Fruit fly (Drosophila melanogaster) whole organism, embryonic: ENCODE results near the gene Pif1B.

Source experiments
- Awh ChIP-seq: fragments of 200-800 bp; sonication (Bioruptor generic); IDR thresholded peaks from 2 replicates; pipeline ENCODE4, ENCODE4 v1.3.6; 2022; ENCODE audit warnings: missing biosample characterization, missing genetic modification characterization
- Bdp1 ChIP-seq: fragments of 200-800 bp; sonication (Bioruptor generic); optimal IDR thresholded peaks from 3 replicates; lab custom pipeline; 2016; ENCODE audit warnings: missing biosample characterization, missing genetic modification characterization
- CG12071 ChIP-seq: fragments of 200-800 bp; sonication (Bioruptor generic); optimal IDR thresholded peaks from 3 replicates; lab custom pipeline; 2018; ENCODE audit warnings: missing biosample characterization, mild to moderate bottlenecking, missing genetic modification characterization
- CG12391 ChIP-seq: fragments of 200-800 bp; sonication (Bioruptor generic); optimal IDR thresholded peaks from 3 replicates; lab custom pipeline; 2018; ENCODE audit warnings: missing biosample characterization, mild to moderate bottlenecking, missing genetic modification characterization, moderate library complexity
- CG13624 ChIP-seq: fragments of 200-800 bp; sonication (Bioruptor generic); optimal IDR thresholded peaks from 2 replicates; lab custom pipeline; 2016; ENCODE audit warnings: missing biosample characterization, missing genetic modification characterization
- CG14965 ChIP-seq: fragments of 200-800 bp; sonication (Bioruptor generic); optimal IDR thresholded peaks from 2 replicates; lab custom pipeline; 2016; ENCODE audit warnings: missing biosample characterization, missing genetic modification characterization, borderline replicate concordance
- CG15696 ChIP-seq: fragments of 200-800 bp; sonication (Bioruptor generic); optimal IDR thresholded peaks from 2 replicates; lab custom pipeline; 2019; ENCODE audit warnings: missing biosample characterization, mild to moderate bottlenecking, missing genetic modification characterization, moderate library complexity
- CG17912 ChIP-seq: fragments of 200-800 bp; sonication (Bioruptor generic); optimal IDR thresholded peaks from 2 replicates; lab custom pipeline; 2018; ENCODE audit warnings: missing biosample characterization, mild to moderate bottlenecking, missing genetic modification characterization
- CG30020 ChIP-seq: fragments of 200-800 bp; optimal IDR thresholded peaks from 2 replicates; lab custom pipeline; 2019; ENCODE audit warnings: missing biosample characterization, mild to moderate bottlenecking, missing genetic modification characterization, moderate library complexity
- CG3065 ChIP-seq: fragments of 200-800 bp; sonication (Bioruptor generic); optimal IDR thresholded peaks from 2 replicates; lab custom pipeline; 2016; ENCODE audit warnings: missing biosample characterization, missing genetic modification characterization
- CG31224 ChIP-seq: fragments of 200-800 bp; sonication (Bioruptor generic); IDR thresholded peaks from 2 replicates; pipeline ENCODE4 v1.3.6; 2022; ENCODE audit warnings: missing biosample characterization, missing genetic modification characterization
- CG3847 ChIP-seq: fragments of 200-800 bp; sonication (Bioruptor generic); IDR thresholded peaks from 2 replicates; pipeline ENCODE4 v1.3.6; 2022; ENCODE audit warnings: missing biosample characterization, missing genetic modification characterization
- CG4424 ChIP-seq: fragments of 200-800 bp; sonication (Bioruptor generic); optimal IDR thresholded peaks from 3 replicates; lab custom pipeline; 2016; ENCODE audit warnings: missing biosample characterization, missing genetic modification characterization
- CG9609 ChIP-seq: fragments of 200-800 bp; sonication (Bioruptor generic); optimal IDR thresholded peaks from 3 replicates; lab custom pipeline; 2016; ENCODE audit warnings: missing biosample characterization, missing genetic modification characterization
- Chrac-16 ChIP-seq: fragments of 200-800 bp; sonication (Bioruptor generic); optimal IDR thresholded peaks from 3 replicates; lab custom pipeline; 2016; ENCODE audit warnings: missing biosample characterization, missing genetic modification characterization
- Dbx ChIP-seq: fragments of 200-800 bp; sonication (Bioruptor generic); IDR thresholded peaks from 3 replicates; pipeline ENCODE4 v1.3.6; 2022; ENCODE audit warnings: missing biosample characterization, missing genetic modification characterization
- Dek ChIP-seq: fragments of 200-800 bp; sonication (Bioruptor generic); optimal IDR thresholded peaks from 3 replicates; lab custom pipeline; 2019; ENCODE audit warnings: missing biosample characterization, mild to moderate bottlenecking, missing genetic modification characterization, moderate library complexity
- Dfd ChIP-seq, 2 experiments: fragments of >200 bp; optimal IDR thresholded peaks; 2 replicates each; lab custom pipeline; 2017; ENCODE audit warnings: missing biosample characterization in 2 of 2, missing genetic modification characterization in 2 of 2
- Eip74EF ChIP-seq, 2 experiments: fragments of 200-800 bp in 1 of 2; fragments of >200 bp in 1 of 2; sonication (Bioruptor generic) in 1 of 2; optimal IDR thresholded peaks; 2 replicates each; lab custom pipeline; 2017 to 2019; ENCODE audit warnings: missing biosample characterization in 2 of 2, missing genetic modification characterization in 2 of 2, mild to moderate bottlenecking in 1 of 2, moderate library complexity in 1 of 2
- Elba2 ChIP-seq: fragments of 200-800 bp; sonication (Bioruptor generic); optimal IDR thresholded peaks from 3 replicates; lab custom pipeline; 2016; ENCODE audit warnings: missing biosample characterization, missing genetic modification characterization
- Fer1 ChIP-seq: fragments of 200-800 bp; sonication (Bioruptor generic); optimal IDR thresholded peaks from 2 replicates; lab custom pipeline; 2017; ENCODE audit warnings: missing biosample characterization, mild to moderate bottlenecking, missing genetic modification characterization
- Fer2 ChIP-seq: fragments of 200-800 bp; sonication (Bioruptor generic); optimal IDR thresholded peaks from 2 replicates; lab custom pipeline; 2018; ENCODE audit warnings: missing biosample characterization, mild to moderate bottlenecking, missing genetic modification characterization, moderate library complexity
- H2.0 ChIP-seq: fragments of 200-800 bp; sonication (Bioruptor generic); IDR thresholded peaks from 2 replicates; pipeline ENCODE4 v1.3.6; 2022; ENCODE audit warnings: missing biosample characterization, missing genetic modification characterization
- MBD-R2 ChIP-seq: fragments of 200-800 bp; sonication (Bioruptor generic); IDR thresholded peaks from 2 replicates; pipeline ENCODE4 v1.3.6; 2022; ENCODE audit warnings: missing biosample characterization, missing genetic modification characterization
- Opbp ChIP-seq: fragments of 200-800 bp; sonication (Bioruptor generic); IDR thresholded peaks from 3 replicates; pipeline ENCODE4 v1.3.6; 2022; ENCODE audit warnings: missing biosample characterization, missing genetic modification characterization; ENCODE audit not compliant: partially characterized antibody
- Ssrp ChIP-seq: fragments of 200-800 bp; sonication (Bioruptor generic); optimal IDR thresholded peaks from 2 replicates; lab custom pipeline; 2018; ENCODE audit warnings: missing biosample characterization, mild to moderate bottlenecking, missing genetic modification characterization, moderate library complexity
- Trl ChIP-seq, 3 experiments: fragments of >200 bp in 2 of 3; fragments of 200-800 bp in 1 of 3; sonication (Bioruptor generic) in 1 of 3; optimal IDR thresholded peaks; 2 replicates in 1 of 3; 3 replicates in 2 of 3; lab custom pipeline; 2016 to 2017; ENCODE audit warnings: missing biosample characterization in 1 of 3, missing genetic modification characterization in 1 of 3
- Xrp1 ChIP-seq: fragments of 200-800 bp; sonication (Bioruptor generic); IDR thresholded peaks from 2 replicates; pipeline ENCODE4 v1.3.6; 2022; ENCODE audit warnings: missing biosample characterization, missing genetic modification characterization
- ato ChIP-seq: fragments of 200-800 bp; sonication (Bioruptor generic); IDR thresholded peaks from 2 replicates; pipeline ENCODE4 v1.3.6; 2022; ENCODE audit warnings: missing biosample characterization, missing genetic modification characterization; ENCODE audit not compliant: partially characterized antibody
- bab2 ChIP-seq: fragments of 200-800 bp; sonication (Bioruptor generic); optimal IDR thresholded peaks from 2 replicates; lab custom pipeline; 2016; ENCODE audit warnings: missing biosample characterization, missing genetic modification characterization
- bowl ChIP-seq: fragments of 200-800 bp; sonication (Bioruptor generic); IDR thresholded peaks from 2 replicates; pipeline ENCODE4 v1.3.6; 2022; ENCODE audit warnings: missing biosample characterization, missing genetic modification characterization
- chif ChIP-seq, 2 experiments: fragments of 200-800 bp; sonication (Bioruptor generic); optimal IDR thresholded peaks; 3 replicates each; lab custom pipeline; 2016; ENCODE audit warnings: missing biosample characterization in 2 of 2, missing genetic modification characterization in 2 of 2
- crol ChIP-seq: fragments of 200-800 bp; sonication (Bioruptor generic); IDR thresholded peaks from 2 replicates; pipeline ENCODE4 v1.3.6; 2022; ENCODE audit warnings: missing biosample characterization, missing genetic modification characterization
- disco-r ChIP-seq: fragments of 200-800 bp; sonication (Bioruptor generic); optimal IDR thresholded peaks from 2 replicates; lab custom pipeline; 2016; ENCODE audit warnings: missing biosample characterization, missing genetic modification characterization
- ems ChIP-seq: fragments of 200-800 bp; sonication (Bioruptor generic); optimal IDR thresholded peaks from 3 replicates; lab custom pipeline; 2016; ENCODE audit warnings: missing biosample characterization, missing genetic modification characterization
- inv ChIP-seq: fragments of 200-800 bp; sonication (Bioruptor generic); IDR thresholded peaks from 2 replicates; pipeline ENCODE4 v1.3.6; 2022; ENCODE audit warnings: missing biosample characterization, missing genetic modification characterization; ENCODE audit not compliant: partially characterized antibody
- knrl ChIP-seq: fragments of 200-800 bp; sonication (Bioruptor generic); IDR thresholded peaks from 3 replicates; pipeline ENCODE4 v1.3.6; 2022; ENCODE audit warnings: missing biosample characterization, missing genetic modification characterization; ENCODE audit not compliant: partially characterized antibody
- maf-S ChIP-seq: fragments of 200-800 bp; sonication (Bioruptor generic); optimal IDR thresholded peaks from 2 replicates; lab custom pipeline; 2016; ENCODE audit warnings: missing biosample characterization, missing genetic modification characterization
- pho ChIP-seq: fragments of 200-800 bp; sonication (Bioruptor generic); optimal IDR thresholded peaks from 2 replicates; lab custom pipeline; 2016; ENCODE audit warnings: missing biosample characterization, missing genetic modification characterization
- pita ChIP-seq: fragments of 200-800 bp; sonication (Bioruptor generic); optimal IDR thresholded peaks from 2 replicates; lab custom pipeline; 2017; ENCODE audit warnings: missing biosample characterization, mild to moderate bottlenecking, missing genetic modification characterization
- prd ChIP-seq, 3 experiments: fragments of >200 bp in 2 of 3; fragments of 200-800 bp in 1 of 3; sonication (Bioruptor generic) in 1 of 3; optimal IDR thresholded peaks in 2 of 3; IDR thresholded peaks in 1 of 3; 2 replicates in 2 of 3; 3 replicates in 1 of 3; pipeline versions ENCODE4 v1.3.6 to Lab custom; 2017 to 2022; ENCODE audit warnings: missing biosample characterization in 1 of 3, missing genetic modification characterization in 1 of 3
- salm ChIP-seq: fragments of 200-800 bp; sonication (Bioruptor generic); optimal IDR thresholded peaks from 2 replicates; lab custom pipeline; 2018; ENCODE audit warnings: missing biosample characterization, mild to moderate bottlenecking, missing genetic modification characterization
- sc ChIP-seq, 3 experiments: fragments of >200 bp in 2 of 3; fragments of 200-800 bp in 1 of 3; sonication (Bioruptor generic) in 1 of 3; optimal IDR thresholded peaks; 2 replicates in 2 of 3; 3 replicates in 1 of 3; lab custom pipeline; 2017; ENCODE audit warnings: mild to moderate bottlenecking in 1 of 3, missing biosample characterization in 1 of 3, missing genetic modification characterization in 1 of 3, missing genetic modification reagents in 1 of 3
- shn ChIP-seq: fragments of 200-800 bp; sonication (Bioruptor generic); optimal IDR thresholded peaks from 3 replicates; lab custom pipeline; 2016; ENCODE audit warnings: missing biosample characterization, missing genetic modification characterization
- sna ChIP-seq: fragments of 200-800 bp; sonication (Bioruptor generic); IDR thresholded peaks from 2 replicates; pipeline ENCODE4 v1.3.6; 2022; ENCODE audit warnings: missing biosample characterization, missing genetic modification characterization; ENCODE audit not compliant: partially characterized antibody
- zen2 ChIP-seq: fragments of 200-800 bp; sonication (Bioruptor generic); IDR thresholded peaks from 3 replicates; pipeline ENCODE4 v1.3.6; 2022; ENCODE audit warnings: missing biosample characterization, missing genetic modification characterization; ENCODE audit not compliant: partially characterized antibody

Pif1B gene

DNA sequence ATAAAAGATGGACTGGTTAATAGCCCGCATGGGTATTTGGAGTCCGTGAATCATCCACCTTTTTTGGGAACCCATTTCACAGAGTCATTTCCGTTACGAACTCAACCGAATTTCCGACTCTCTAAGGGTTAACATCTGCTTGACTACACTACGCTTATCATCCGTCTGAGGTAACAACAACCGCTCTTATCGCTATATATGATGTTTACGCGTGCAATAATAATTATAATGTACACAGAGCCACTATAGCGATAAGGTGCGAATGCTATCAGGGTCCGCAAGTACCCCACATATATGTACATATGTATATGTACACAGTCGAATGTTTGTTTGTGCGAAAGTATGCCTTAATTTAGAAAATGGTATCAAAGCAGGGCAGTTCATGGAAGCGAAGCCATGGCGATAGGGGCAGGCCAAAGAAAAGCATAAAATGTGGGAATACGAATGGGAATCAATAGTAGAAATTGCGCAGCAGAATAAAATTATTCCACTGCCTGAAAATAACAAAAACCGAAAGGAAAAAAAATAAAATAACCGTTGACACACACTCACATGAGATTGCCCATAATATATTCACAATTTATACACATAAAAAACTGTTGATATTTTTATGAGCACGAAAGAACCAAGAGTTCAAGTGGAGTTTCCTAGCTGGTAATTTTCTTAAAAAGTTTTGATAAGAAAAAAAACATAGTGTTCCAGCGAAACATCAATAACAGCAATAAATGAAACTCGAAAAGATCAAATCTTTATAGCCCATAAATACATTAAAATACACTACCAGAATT, 9.6 kb upstream of the Pif1B start (continued):
- no peak for TF ChIP-seq pita (GFP tag; lab: Kevin White, UChicago)
- TF ChIP-seq CG12071 (GFP tag; lab: Kevin White, UChicago), result peak; percentile 98
- TF ChIP-seq Awh (GFP tag; lab: Robert Waterston, UW), result peak; percentile 94
- TF ChIP-seq disco-r, result peak; percentile 80
- TF ChIP-seq pho (GFP tag; lab: Kevin White, UChicago), result peak; percentile 73
- TF ChIP-seq Chrac-16 (GFP tag; lab: Kevin White, UChicago), result no peak
- no peak for TF ChIP-seq Elba2
- TF ChIP-seq CG13624 (GFP tag; lab: Kevin White, UChicago), result peak; percentile 97
- peak; percentile 82 for TF ChIP-seq Bdp1 (GFP tag; lab: Kevin White, UChicago)
- peak; percentile 44 for TF ChIP-seq CG4424 (GFP tag; lab: Kevin White, UChicago)
- TF ChIP-seq CG30020, result no peak
- TF ChIP-seq MBD-R2, result peak; percentile 47; the same call in 1 of the 2 replicates
- TF ChIP-seq Fer2 (tag; lab: Kevin White, UChicago), result peak; percentile 76
- peak; percentile 53 for TF ChIP-seq CG12391 (tag; lab: Kevin White, UChicago)
- peak; percentile 88 for TF ChIP-seq Xrp1 (GFP tag; lab: Robert Waterston, UW)
- TF ChIP-seq H2.0 (GFP tag; lab: Robert Waterston, UW), result peak; percentile 36; the same call in 1 of the 2 replicates
- TF ChIP-seq CG3847 (GFP tag; lab: Robert Waterston, UW), result no peak
- TF ChIP-seq Trl (optimal IDR thresholded peaks at IDR 0.05; lab: Kevin White, UChicago), result no peak
- peak; percentile 41 for TF ChIP-seq Trl (GFP tag; optimal IDR thresholded peaks at IDR 0.05; lab: Kevin White, UChicago)
- peak; percentile 23 for TF ChIP-seq shn (GFP tag; lab: Kevin White, UChicago)
- peak; percentile 98 for TF ChIP-seq CG17912
- no peak for TF ChIP-seq ato
- peak; percentile 95 for TF ChIP-seq Fer1 (GFP tag; lab: Kevin White, UChicago)
- TF ChIP-seq Ssrp (tag; lab: Kevin White, UChicago), result no peak
- peak; percentile 67 for TF ChIP-seq CG14965
- peak; percentile 23 for TF ChIP-seq bab2
- no peak; the same call in 1 of the 2 replicates for TF ChIP-seq crol
- TF ChIP-seq CG3065 (GFP tag; lab: Kevin White, UChicago), result peak; percentile 71
- TF ChIP-seq salm (tag; lab: Kevin White, UChicago), result peak; percentile 95
- peak; percentile 47 for TF ChIP-seq maf-S (GFP tag; lab: Kevin White, UChicago)
- no peak for TF ChIP-seq inv (GFP tag; lab: Robert Waterston, UW)
- TF ChIP-seq Dbx (GFP tag; lab: Robert Waterston, UW), result peak; percentile 74
- no peak for TF ChIP-seq prd (optimal IDR thresholded peaks at IDR 0.05; lab: Kevin White, UChicago)
- peak; percentile 51; the same call in 2 of the 3 replicates for TF ChIP-seq prd (GFP tag; IDR thresholded peaks at IDR 0.05; lab: Robert Waterston, UW)
- TF ChIP-seq sna (GFP tag; lab: Robert Waterston, UW), result no peak
- TF ChIP-seq CG9609 (GFP tag; lab: Kevin White, UChicago), result peak; percentile 39
- TF ChIP-seq CG15696 (tag; lab: Kevin White, UChicago), result peak; percentile 89
- TF ChIP-seq bowl (GFP tag; lab: Robert Waterston, UW), result peak; percentile 67
- TF ChIP-seq CG31224 (GFP tag; lab: Robert Waterston, UW), result peak; percentile 64
- TF ChIP-seq knrl (GFP tag; lab: Robert Waterston, UW), result no peak
- no peak for TF ChIP-seq Dfd (GFP tag; optimal IDR thresholded peaks at IDR 0.05; lab: Kevin White, UChicago)
- TF ChIP-seq zen2 (GFP tag; lab: Robert Waterston, UW), result no peak
- TF ChIP-seq Opbp (GFP tag; lab: Robert Waterston, UW), result no peak
- TF ChIP-seq Eip74EF (GFP tag; optimal IDR thresholded peaks at IDR 0.05; lab: Kevin White, UChicago), result peak in 1 of 2 experiments; percentile 65
- peak; percentile 77 for TF ChIP-seq ems (GFP tag; lab: Kevin White, UChicago)
- TF ChIP-seq chif (GFP tag; optimal IDR thresholded peaks at IDR 0.05; lab: Kevin White, UChicago), result peak; percentile 54 to 68
- TF ChIP-seq Dek (tag; lab: Kevin White, UChicago), result peak; percentile 65
- no peak for TF ChIP-seq sc (optimal IDR thresholded peaks at IDR 0.05; lab: Kevin White, UChicago)
- TF ChIP-seq sc (GFP tag; optimal IDR thresholded peaks at IDR 0.05; lab: Kevin White, UChicago), result peak; percentile 84
